Fruit fly (Drosophila melanogaster): ENCODE data around the gene CG43083.

The CG43083 gene

DNA sequence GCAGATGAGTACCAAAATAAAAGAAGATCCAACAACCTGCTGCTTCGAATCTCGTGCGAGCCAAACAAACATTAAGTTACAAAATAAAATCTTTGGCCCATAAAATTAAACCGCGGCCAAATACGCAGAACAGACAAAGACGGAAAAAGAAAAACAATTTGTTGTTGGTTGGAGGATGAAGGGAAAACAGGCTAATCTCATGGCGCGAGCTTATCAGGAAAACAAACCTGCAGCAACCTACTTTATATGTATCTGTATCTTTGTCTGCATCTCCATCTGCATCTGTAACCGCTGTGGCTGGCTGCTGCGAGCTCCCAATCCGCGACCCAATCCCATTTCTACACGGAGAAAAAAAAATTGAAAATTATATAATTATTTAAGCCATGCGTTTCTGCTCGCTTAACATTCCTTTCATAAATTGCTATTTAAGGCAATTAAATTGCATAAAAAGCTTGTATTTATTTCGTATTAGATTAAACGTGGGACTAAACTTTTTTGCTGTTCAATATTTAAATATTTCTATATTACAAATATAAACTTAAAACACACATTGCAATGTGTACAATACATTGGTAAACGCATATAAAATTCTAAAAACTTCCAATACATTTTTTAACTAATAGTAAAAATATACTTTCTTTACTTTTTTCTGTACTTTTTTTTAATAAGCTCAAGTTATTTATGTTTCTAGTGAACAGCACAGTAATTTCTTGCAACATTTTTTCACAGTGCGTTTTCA lies 44.6 kb downstream of the CG43083 start (continued):
- no peak for TF ChIP-seq stc (GFP tag; IDR thresholded peaks at IDR 0.05)
- 0 out of 3 replicates have a peak, but pooled peaks have one; percentile 9 for TF ChIP-seq dysf (GFP tag; IDR thresholded peaks at IDR 0.05)
- peak; percentile 78 for TF ChIP-seq phol (tag; optimal IDR thresholded peaks at IDR 0.05)
- peak; percentile 50 for TF ChIP-seq CG8359 (GFP tag; optimal IDR thresholded peaks at IDR 0.05; ENCODE audit: borderline replicate concordance)
- TF ChIP-seq Hr51 (GFP tag; optimal IDR thresholded peaks at IDR 0.05): peak in 1 of 2 experiments; percentile 55
- peak; percentile 14 for TF ChIP-seq bcd (GFP tag; optimal IDR thresholded peaks at IDR 0.05)
- peak; percentile 56 for TF ChIP-seq CG2678 (tag; optimal IDR thresholded peaks at IDR 0.05)
- TF ChIP-seq CG17802 (tag; optimal IDR thresholded peaks at IDR 0.05): no peak
- TF ChIP-seq CG2712 (tag; optimal IDR thresholded peaks at IDR 0.05): peak; percentile 68
- no peak for TF ChIP-seq CG15479 (GFP tag; optimal IDR thresholded peaks at IDR 0.05)
- TF ChIP-seq zf30C (GFP tag; optimal IDR thresholded peaks at IDR 0.05): peak; percentile 4
- TF ChIP-seq trh (GFP tag; optimal IDR thresholded peaks at IDR 0.05): peak; percentile 21
- peak; percentile 31 for TF ChIP-seq CG18476 (GFP tag; optimal IDR thresholded peaks at IDR 0.05)
- TF ChIP-seq CG18619 (GFP tag; optimal IDR thresholded peaks at IDR 0.05): peak; percentile 38
- TF ChIP-seq abd-A (tag; optimal IDR thresholded peaks at IDR 0.05): peak; percentile 46
- TF ChIP-seq CG15601 (tag; optimal IDR thresholded peaks at IDR 0.05): peak; percentile 28
- no peak for TF ChIP-seq CG4360 (GFP tag; IDR thresholded peaks at IDR 0.05)
- peak; percentile 35 for TF ChIP-seq CG12104 (GFP tag; optimal IDR thresholded peaks at IDR 0.05)
- no peak for TF ChIP-seq shn (GFP tag; optimal IDR thresholded peaks at IDR 0.05)
- TF ChIP-seq Eip74EF (GFP tag; optimal IDR thresholded peaks at IDR 0.05): peak in 1 of 2 experiments; percentile 29
- TF ChIP-seq CG15269 (tag; optimal IDR thresholded peaks at IDR 0.05): peak; percentile 27
- TF ChIP-seq CG30403 (GFP tag; optimal IDR thresholded peaks at IDR 0.05): peak; percentile 47
- TF ChIP-seq ttk (GFP tag; IDR thresholded peaks at IDR 0.05): 0 out of 2 replicates have a peak, but pooled peaks have one; percentile 15
- TF ChIP-seq CG7839 (tag; optimal IDR thresholded peaks at IDR 0.05): peak; percentile 38
- TF ChIP-seq cwo (GFP tag; optimal IDR thresholded peaks at IDR 0.05): no peak
- TF ChIP-seq CG17829 (tag; optimal IDR thresholded peaks at IDR 0.05): peak; percentile 36
- TF ChIP-seq CG1602 (GFP tag; optimal IDR thresholded peaks at IDR 0.05): peak; percentile 45
- TF ChIP-seq HLH3B (GFP tag; IDR thresholded peaks at IDR 0.05): peak; percentile 1; the same call in 1 of the 2 replicates
- peak in 1 of 2 experiments; percentile 35 for TF ChIP-seq Pdp1 (GFP tag; optimal IDR thresholded peaks at IDR 0.05)
- TF ChIP-seq CG1024 (GFP tag; IDR thresholded peaks at IDR 0.05): 0 out of 2 replicates have a peak, but pooled peaks have one; percentile 6
- peak; percentile 18 for TF ChIP-seq odd (GFP tag; optimal IDR thresholded peaks at IDR 0.05)
- peak; percentile 19 for TF ChIP-seq ewg (GFP tag; optimal IDR thresholded peaks at IDR 0.05)
- TF ChIP-seq D19A (tag; optimal IDR thresholded peaks at IDR 0.05): peak; percentile 47
- no peak for TF ChIP-seq disco-r (GFP tag; optimal IDR thresholded peaks at IDR 0.05)
- TF ChIP-seq slbo (GFP tag; IDR thresholded peaks at IDR 0.05): no peak
- peak; percentile 36 for TF ChIP-seq Hr3 (GFP tag; optimal IDR thresholded peaks at IDR 0.05)
- TF ChIP-seq nerfin-1 (tag; optimal IDR thresholded peaks at IDR 0.05): peak; percentile 2
- TF ChIP-seq CG6765 (GFP tag; optimal IDR thresholded peaks at IDR 0.05): no peak
- no peak for TF ChIP-seq D (optimal IDR thresholded peaks at IDR 0.05)
- peak; percentile 56 for TF ChIP-seq D (GFP tag; optimal IDR thresholded peaks at IDR 0.05)
- TF ChIP-seq CG16779 (GFP tag; IDR thresholded peaks at IDR 0.05): no peak
- peak; percentile 63 for TF ChIP-seq CG31441 (GFP tag; IDR thresholded peaks at IDR 0.05)
- peak; percentile 55 for TF ChIP-seq CG10267 (tag; optimal IDR thresholded peaks at IDR 0.05)
- TF ChIP-seq lola (GFP tag; optimal IDR thresholded peaks at IDR 0.05): peak in 1 of 3 experiments; percentile 79
- TF ChIP-seq CG17359 (tag; optimal IDR thresholded peaks at IDR 0.05): peak; percentile 38
- TF ChIP-seq CG14710 (tag; optimal IDR thresholded peaks at IDR 0.05): peak; percentile 72
- TF ChIP-seq Oli (tag; optimal IDR thresholded peaks at IDR 0.05): peak; percentile 58
